Worm (Caenorhabditis elegans) whole organism, late embryonic: ENCODE data around the gene dsb-2.

ENCODE experiments used
- C08G9.2 ChIP-seq: sonication (generic microtip); optimal IDR thresholded peaks from 2 replicates; lab custom pipeline; 2016; ENCODE audit warnings: mild to moderate bottlenecking, missing genetic modification characterization, moderate library complexity, missing compliant biosample characterization
- Y22D7AL.16 ChIP-seq: sonication (generic microtip); optimal IDR thresholded peaks from 2 replicates; lab custom pipeline; 2016; ENCODE audit warnings: missing genetic modification characterization, missing compliant biosample characterization
- ets-4 ChIP-seq: sonication (generic microtip); optimal IDR thresholded peaks from 2 replicates; lab custom pipeline; 2016; ENCODE audit warnings: missing genetic modification characterization, missing compliant biosample characterization
- lin-11 ChIP-seq: fragments of 200-800 bp; sonication (Bioruptor generic); optimal IDR thresholded peaks from 2 replicates; lab custom pipeline; 2018; ENCODE audit warnings: mild to moderate bottlenecking, missing genetic modification characterization, missing compliant biosample characterization
- pha-4 ChIP-seq: fragments of 150-350 bp; optimal IDR thresholded peaks from 2 replicates; lab custom pipeline; 2018; ENCODE audit warnings: missing biosample characterization, missing genetic modification reagents, missing genetic modification characterization
- sox-4 ChIP-seq: sonication (generic microtip); optimal IDR thresholded peaks from 2 replicates; lab custom pipeline; 2017; ENCODE audit warnings: mild to moderate bottlenecking, missing genetic modification characterization, inconsistent platforms, missing compliant biosample characterization

- TF ChIP-seq Y22D7AL.16 (tag; lab: Kevin White, UChicago): no peak
- TF ChIP-seq pha-4 (tag; lab: Kevin White, UChicago): no peak
- TF ChIP-seq C08G9.2 (tag; lab: Kevin White, UChicago): no peak
- no peak for TF ChIP-seq ets-4 (tag; lab: Kevin White, UChicago)
- TF ChIP-seq sox-4 (tag; lab: Kevin White, UChicago): no peak
- no peak for TF ChIP-seq lin-11 (tag; lab: Kevin White, UChicago)
These were observed 22.7 kb upstream of the dsb-2 start, which contains the start of gene F26H11.8 for ce11 chrII:14388213-14388612.
